Worm (Caenorhabditis elegans): ENCODE results near the gene msrp-4.

DNA sequence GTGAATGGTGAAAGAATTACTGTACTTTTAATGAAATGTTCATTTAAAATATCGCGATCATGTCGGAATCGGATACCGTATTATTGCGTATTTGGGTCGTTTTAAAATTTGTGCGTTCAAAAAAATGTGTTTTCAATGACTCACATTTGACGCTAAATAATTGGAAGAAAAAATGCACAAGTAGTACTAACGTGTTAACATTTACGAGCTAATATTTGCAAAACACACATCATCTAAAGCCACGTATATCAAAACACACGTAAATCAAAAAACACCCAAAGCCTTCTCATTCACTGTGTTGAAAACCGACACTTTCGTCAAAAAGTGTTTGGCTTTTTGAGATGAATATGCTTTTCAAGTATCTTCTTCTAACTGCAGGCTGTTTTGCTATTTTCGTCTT is 2.9 kb upstream of the msrp-4 start, which contains the start of gene F28A10.1:
- TF ChIP-seq ama-1 (optimal IDR thresholded peaks at IDR 0.05) (no peak), ces-1 (GFP tag; optimal IDR thresholded peaks at IDR 0.05) (no peak), tra-1 (GFP tag; IDR thresholded peaks at IDR 0.05) (no peak), ztf-11 (tag; optimal IDR thresholded peaks at IDR 0.05) (no peak)
